Worm (Caenorhabditis elegans) whole organism, L2 larva: Measurements from ENCODE around the gene Y54G2A.16.

Source experiments
- ZK546.5 ChIP-seq: sonication (generic microtip); optimal IDR thresholded peaks from 2 replicates; lab custom pipeline; 2017; ENCODE audit warnings: missing biosample characterization, missing genetic modification characterization
- aly-2 ChIP-seq: fragments of 150-350 bp; optimal IDR thresholded peaks from 2 replicates; lab custom pipeline; 2014; ENCODE audit warnings: missing biosample characterization, missing genetic modification characterization
- ama-1 ChIP-seq: fragments of 150-350 bp; optimal IDR thresholded peaks from 2 replicates; lab custom pipeline; 2018; ENCODE audit warnings: inconsistent platforms
- ceh-82 ChIP-seq: fragments of 150-350 bp; optimal IDR thresholded peaks from 2 replicates; lab custom pipeline; 2014; ENCODE audit warnings: missing biosample characterization, missing genetic modification characterization
- egl-27 ChIP-seq: sonication (generic microtip); optimal IDR thresholded peaks from 3 replicates; lab custom pipeline; 2017; ENCODE audit warnings: missing biosample characterization, missing genetic modification reagents, missing genetic modification characterization
- lin-13 ChIP-seq: fragments of 150-350 bp; optimal IDR thresholded peaks from 2 replicates; lab custom pipeline; 2014; ENCODE audit warnings: missing biosample characterization, missing genetic modification reagents, missing genetic modification characterization
- lin-39 ChIP-seq: fragments of 150-350 bp; optimal IDR thresholded peaks from 2 replicates; lab custom pipeline; 2014; ENCODE audit warnings: missing biosample characterization, missing genetic modification reagents, missing genetic modification characterization
- lsy-2 ChIP-seq, 2 experiments: fragments of 150-350 bp in 1 of 2; sonication (generic microtip) in 1 of 2; optimal IDR thresholded peaks; 2 replicates each; lab custom pipeline; 2014 to 2017; ENCODE audit warnings: missing biosample characterization in 2 of 2, missing genetic modification characterization in 2 of 2
- nhr-11 ChIP-seq: fragments of 150-350 bp; optimal IDR thresholded peaks from 2 replicates; lab custom pipeline; 2014; ENCODE audit warnings: missing biosample characterization, missing genetic modification characterization
- nhr-23 ChIP-seq: fragments of 150-350 bp; optimal IDR thresholded peaks from 2 replicates; lab custom pipeline; 2014; ENCODE audit warnings: missing biosample characterization, missing genetic modification reagents, missing genetic modification characterization
- nhr-237 ChIP-seq: fragments of 150-350 bp; optimal IDR thresholded peaks from 2 replicates; lab custom pipeline; 2014; ENCODE audit warnings: missing biosample characterization, missing genetic modification characterization
- skn-1 ChIP-seq: sonication (generic microtip); optimal IDR thresholded peaks from 2 replicates; lab custom pipeline; 2017; ENCODE audit warnings: missing biosample characterization, missing genetic modification characterization
- snpc-4 ChIP-seq: fragments of 150-350 bp; optimal IDR thresholded peaks from 2 replicates; lab custom pipeline; 2014; ENCODE audit warnings: missing biosample characterization, missing genetic modification characterization
- zag-1 ChIP-seq: fragments of 150-350 bp; optimal IDR thresholded peaks from 2 replicates; lab custom pipeline; 2014; ENCODE audit warnings: missing biosample characterization, missing genetic modification characterization

ce11 chrIV:2858734-2859133 lies 5.9 kb downstream of the Y54G2A.16 start:
- TF ChIP-seq ceh-82 (no peak), zag-1 (tag; lab: Kevin White, UChicago) (no peak), lin-13 (no peak), skn-1 (no peak), ama-1 (lab: Kevin White, UChicago) (no peak), nhr-237 (tag; lab: Kevin White, UChicago) (no peak), egl-27 (tag; lab: Kevin White, UChicago) (no peak), snpc-4 (tag; lab: Kevin White, UChicago) (no peak), nhr-11 (no peak), lsy-2 (tag; optimal IDR thresholded peaks at IDR 0.05; lab: Kevin White, UChicago) (no peak), nhr-23 (tag; lab: Kevin White, UChicago) (no peak), lin-39 (tag; lab: Kevin White, UChicago) (no peak), ZK546.5 (tag; lab: Kevin White, UChicago) (no peak), aly-2 (tag; lab: Kevin White, UChicago) (no peak)
